Fruit fly (Drosophila melanogaster): ENCODE measurements around the gene CG3698.
A peak's percentile ranks its signal among the peaks of the same experiment; 100 is the strongest.

The CG3698 gene

DNA sequence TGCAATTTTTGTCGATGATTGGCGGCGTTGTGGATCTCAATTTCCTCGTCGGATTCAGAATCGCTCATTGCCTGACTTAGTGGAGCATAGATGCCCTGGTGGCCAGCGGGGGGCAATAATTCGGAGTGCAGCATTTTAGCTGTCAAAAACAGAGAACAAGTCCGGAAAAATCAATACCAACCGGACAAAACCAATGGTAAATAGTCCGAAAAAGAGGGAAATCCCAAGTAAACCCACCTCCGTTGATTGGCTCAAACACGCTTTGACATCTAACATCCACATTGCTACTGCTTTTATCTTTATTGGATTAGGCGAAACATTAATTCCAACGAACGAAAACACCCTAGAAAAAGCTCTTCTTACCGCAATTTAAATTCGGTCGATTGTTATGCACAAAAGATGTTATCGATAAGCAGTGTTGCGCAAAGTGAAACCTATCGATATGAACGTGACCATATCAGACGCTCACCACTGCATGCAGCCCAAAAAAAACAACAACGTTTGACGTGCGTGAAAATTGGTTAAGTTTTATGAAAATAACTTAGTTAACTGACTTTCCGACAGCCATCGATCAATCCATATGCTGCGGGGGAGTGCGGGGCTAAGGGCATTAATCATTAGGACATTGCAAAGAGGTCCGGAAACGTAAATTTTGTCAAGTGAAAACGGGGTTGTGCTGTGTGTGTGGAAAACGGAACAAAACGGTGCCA, 17.6 kb upstream of the CG3698 start, which contains the start of the genes CG3618 and Pka-R1 (continued):
- TF ChIP-seq CG32767 (GFP tag; IDR thresholded peaks at IDR 0.05) = no peak
- TF ChIP-seq YL-1 (GFP tag; optimal IDR thresholded peaks at IDR 0.05) = peak; percentile 83
- TF ChIP-seq Pdp1 (GFP tag; optimal IDR thresholded peaks at IDR 0.05) = peak in 1 of 2 experiments; percentile 77
- TF ChIP-seq CG15269 (tag; optimal IDR thresholded peaks at IDR 0.05) = no peak
- TF ChIP-seq dm (GFP tag; optimal IDR thresholded peaks at IDR 0.05) = peak; percentile 53
- TF ChIP-seq CG7963 (GFP tag; IDR thresholded peaks at IDR 0.05; ENCODE audit: partially characterized antibody) = no peak
- TF ChIP-seq Jarid2 (GFP tag; optimal IDR thresholded peaks at IDR 0.05) = no peak
- no peak for TF ChIP-seq ttk (GFP tag; IDR thresholded peaks at IDR 0.05)
- peak; percentile 7 for TF ChIP-seq lilli (GFP tag; optimal IDR thresholded peaks at IDR 0.05)
- TF ChIP-seq CG9727 (GFP tag; optimal IDR thresholded peaks at IDR 0.05) = no peak
- TF ChIP-seq yki (optimal IDR thresholded peaks at IDR 0.05) = no peak
- peak; percentile 21 for TF ChIP-seq Fer1 (GFP tag; optimal IDR thresholded peaks at IDR 0.05)
- TF ChIP-seq cg (GFP tag; optimal IDR thresholded peaks at IDR 0.05) = peak; percentile 35
- no peak for TF ChIP-seq pfk (GFP tag; optimal IDR thresholded peaks at IDR 0.05)
- TF ChIP-seq bigmax (GFP tag; optimal IDR thresholded peaks at IDR 0.05) = peak; percentile 63
- TF ChIP-seq CG17359 (tag; optimal IDR thresholded peaks at IDR 0.05) = no peak
- peak; percentile 50 for TF ChIP-seq CG15514 (GFP tag; optimal IDR thresholded peaks at IDR 0.05)
- peak; percentile 71 for TF ChIP-seq Myb (GFP tag; optimal IDR thresholded peaks at IDR 0.05)
- TF ChIP-seq CG11696 (GFP tag; IDR thresholded peaks at IDR 0.05) = no peak
- no peak for TF ChIP-seq nerfin-2 (GFP tag; IDR thresholded peaks at IDR 0.05; ENCODE audit: partially characterized antibody)
- no peak for TF ChIP-seq CG12219 (GFP tag; optimal IDR thresholded peaks at IDR 0.05)
- TF ChIP-seq BEAF-32 (GFP tag; optimal IDR thresholded peaks at IDR 0.05) = peak; percentile 84
- TF ChIP-seq CG33213 (GFP tag; optimal IDR thresholded peaks at IDR 0.05) = no peak
- TF ChIP-seq Dref (GFP tag; IDR thresholded peaks at IDR 0.05) = no peak
- peak; percentile 39 for TF ChIP-seq CG9797 (GFP tag; optimal IDR thresholded peaks at IDR 0.05)
- TF ChIP-seq ash1 (GFP tag; optimal IDR thresholded peaks at IDR 0.05) = no peak
- TF ChIP-seq CG7987 (GFP tag; optimal IDR thresholded peaks at IDR 0.05) = peak; percentile 28
- no peak for TF ChIP-seq Kr (GFP tag; optimal IDR thresholded peaks at IDR 0.05)
- no peak for TF ChIP-seq Hr51 (GFP tag; optimal IDR thresholded peaks at IDR 0.05)
- TF ChIP-seq NFAT (GFP tag; IDR thresholded peaks at IDR 0.05) = no peak
- TF ChIP-seq p53 (GFP tag; optimal IDR thresholded peaks at IDR 0.05) = peak; percentile 0
- TF ChIP-seq CG30403 (GFP tag; optimal IDR thresholded peaks at IDR 0.05) = no peak
- peak; percentile 49 for TF ChIP-seq gfzf (GFP tag; optimal IDR thresholded peaks at IDR 0.05)
- TF ChIP-seq her (GFP tag; optimal IDR thresholded peaks at IDR 0.05) = peak; percentile 24
- TF ChIP-seq CG17186 (GFP tag; optimal IDR thresholded peaks at IDR 0.05) = peak; percentile 96
- TF ChIP-seq CG9609 (GFP tag; optimal IDR thresholded peaks at IDR 0.05) = no peak
- no peak for TF ChIP-seq zfh1 (GFP tag; IDR thresholded peaks at IDR 0.05)
- TF ChIP-seq ewg (GFP tag; optimal IDR thresholded peaks at IDR 0.05) = peak; percentile 1
- no peak for TF ChIP-seq CG13287 (GFP tag; IDR thresholded peaks at IDR 0.05; ENCODE audit: partially characterized antibody)
- no peak for TF ChIP-seq CG43689 (GFP tag; IDR thresholded peaks at IDR 0.05)
- TF ChIP-seq zf30C (GFP tag; optimal IDR thresholded peaks at IDR 0.05) = no peak
- TF ChIP-seq stc (GFP tag; IDR thresholded peaks at IDR 0.05) = no peak
- TF ChIP-seq pzg (GFP tag; optimal IDR thresholded peaks at IDR 0.05) = peak; percentile 73
- peak in 1 of 2 experiments; percentile 2 for TF ChIP-seq dpn (GFP tag; optimal IDR thresholded peaks at IDR 0.05)
- peak; percentile 37 for TF ChIP-seq Ets97D (GFP tag; optimal IDR thresholded peaks at IDR 0.05)
- TF ChIP-seq grau (tag; optimal IDR thresholded peaks at IDR 0.05) = no peak
- no peak for TF ChIP-seq CG5245 (GFP tag; optimal IDR thresholded peaks at IDR 0.05)
- no peak for TF ChIP-seq bsh (GFP tag; optimal IDR thresholded peaks at IDR 0.05)
- TF ChIP-seq CG10267 (tag; optimal IDR thresholded peaks at IDR 0.05) = peak; percentile 85

Measured in whole organism, embryonic.